Worm (Caenorhabditis elegans) whole organism, late embryonic: ENCODE measurements around the gene ceh-38.
A peak's percentile ranks its signal among the peaks of the same experiment; 100 is the strongest.

Source experiments
- C08G9.2 ChIP-seq: sonication (generic microtip); optimal IDR thresholded peaks from 2 replicates; lab custom pipeline; 2016; ENCODE audit warnings: mild to moderate bottlenecking, missing genetic modification characterization, moderate library complexity, missing compliant biosample characterization
- T23F11.4 ChIP-seq: fragments of 200-800 bp; sonication (Bioruptor generic); optimal IDR thresholded peaks from 2 replicates; lab custom pipeline; 2018; ENCODE audit warnings: mild to moderate bottlenecking, missing genetic modification characterization, missing compliant biosample characterization
- ama-1 ChIP-seq: fragments of 150-350 bp; optimal IDR thresholded peaks from 2 replicates; lab custom pipeline; 2014
- ceh-14 ChIP-seq: sonication (generic microtip); optimal IDR thresholded peaks from 2 replicates; lab custom pipeline; 2016; ENCODE audit warnings: missing genotype, missing genetic modification characterization, missing compliant biosample characterization
- ceh-18 ChIP-seq: sonication (generic microtip); optimal IDR thresholded peaks from 2 replicates; lab custom pipeline; 2016; ENCODE audit warnings: missing genetic modification characterization, missing compliant biosample characterization
- ceh-19 ChIP-seq: fragments of 200-800 bp; sonication (Bioruptor generic); optimal IDR thresholded peaks from 2 replicates; lab custom pipeline; 2018; ENCODE audit warnings: mild to moderate bottlenecking, missing genetic modification characterization, missing compliant biosample characterization
- ceh-22 ChIP-seq: sonication (generic microtip); optimal IDR thresholded peaks from 2 replicates; lab custom pipeline; 2017; ENCODE audit warnings: missing biosample characterization, missing genetic modification characterization
- ceh-24 ChIP-seq: sonication (generic microtip); optimal IDR thresholded peaks from 2 replicates; lab custom pipeline; 2016; ENCODE audit warnings: mild to moderate bottlenecking, missing genetic modification characterization, missing compliant biosample characterization
- ceh-30 ChIP-seq: fragments of 150-350 bp; optimal IDR thresholded peaks from 2 replicates; lab custom pipeline; 2014; ENCODE audit warnings: missing biosample characterization, missing genetic modification characterization
- ceh-31 ChIP-seq: sonication (generic microtip); optimal IDR thresholded peaks from 2 replicates; lab custom pipeline; 2016; ENCODE audit warnings: missing genetic modification characterization, missing compliant biosample characterization
- ceh-34 ChIP-seq: sonication (generic microtip); optimal IDR thresholded peaks from 2 replicates; lab custom pipeline; 2016; ENCODE audit warnings: mild to moderate bottlenecking, missing genetic modification characterization, missing compliant biosample characterization
- ceh-45 ChIP-seq: fragments of 200-800 bp; sonication (Bioruptor generic); IDR thresholded peaks from 2 replicates; pipeline ENCODE4 v1.3.6; 2022; ENCODE audit warnings: missing genetic modification reagents, missing genetic modification characterization, missing compliant biosample characterization
- ceh-6 ChIP-seq: fragments of 200-800 bp; sonication (Bioruptor generic); optimal IDR thresholded peaks from 2 replicates; lab custom pipeline; 2018; ENCODE audit warnings: mild to moderate bottlenecking, missing genetic modification characterization, missing compliant biosample characterization
- dve-1 ChIP-seq: sonication (generic microtip); optimal IDR thresholded peaks from 2 replicates; lab custom pipeline; 2017; ENCODE audit warnings: antibody characterized with exemption, mild to moderate bottlenecking, missing genetic modification characterization, missing compliant biosample characterization
- elt-2 ChIP-seq: sonication (generic microtip); optimal IDR thresholded peaks from 2 replicates; lab custom pipeline; 2016; ENCODE audit warnings: missing genetic modification reagents, missing genetic modification characterization, missing compliant biosample characterization
- elt-4 ChIP-seq: sonication (generic microtip); optimal IDR thresholded peaks from 2 replicates; lab custom pipeline; 2016; ENCODE audit warnings: missing genetic modification characterization, missing compliant biosample characterization
- fax-1 ChIP-seq: sonication (generic microtip); optimal IDR thresholded peaks from 2 replicates; lab custom pipeline; 2016; ENCODE audit warnings: missing genotype, missing genetic modification characterization, missing compliant biosample characterization
- fkh-6 ChIP-seq: sonication (generic microtip); optimal IDR thresholded peaks from 2 replicates; lab custom pipeline; 2016; ENCODE audit warnings: missing genetic modification characterization, missing compliant biosample characterization
- gmeb-2 ChIP-seq: sonication (generic microtip); optimal IDR thresholded peaks from 2 replicates; lab custom pipeline; 2016; ENCODE audit warnings: missing genetic modification characterization, inconsistent platforms, missing compliant biosample characterization
- hlh-13 ChIP-seq: fragments of 200-800 bp; sonication (Bioruptor generic); optimal IDR thresholded peaks from 2 replicates; lab custom pipeline; 2018; ENCODE audit warnings: mild to moderate bottlenecking, missing genetic modification characterization, missing compliant biosample characterization
- hlh-15 ChIP-seq: sonication (generic microtip); optimal IDR thresholded peaks from 2 replicates; lab custom pipeline; 2016; ENCODE audit warnings: missing genetic modification characterization, missing compliant biosample characterization
- hlh-30 ChIP-seq: sonication (generic microtip); optimal IDR thresholded peaks from 2 replicates; lab custom pipeline; 2017; ENCODE audit warnings: antibody characterized with exemption, missing genetic modification characterization, missing compliant biosample characterization; ENCODE audit not compliant: insufficient read depth
- hlh-6 ChIP-seq: sonication (generic microtip); optimal IDR thresholded peaks from 2 replicates; lab custom pipeline; 2016; ENCODE audit warnings: missing genotype, missing genetic modification characterization, missing compliant biosample characterization
- lim-6 ChIP-seq: sonication (generic microtip); optimal IDR thresholded peaks from 2 replicates; lab custom pipeline; 2016; ENCODE audit warnings: missing genetic modification characterization, missing compliant biosample characterization
- madf-2 ChIP-seq: sonication (generic microtip); optimal IDR thresholded peaks from 2 replicates; lab custom pipeline; 2017; ENCODE audit warnings: missing genetic modification characterization, missing compliant biosample characterization
- nfya-1 ChIP-seq: sonication (generic microtip); optimal IDR thresholded peaks from 2 replicates; lab custom pipeline; 2017; ENCODE audit warnings: missing genetic modification characterization, mild to moderate bottlenecking, missing compliant biosample characterization, antibody characterized with exemption, moderate library complexity
- nhr-11 ChIP-seq: fragments of 150-350 bp; optimal IDR thresholded peaks from 2 replicates; lab custom pipeline; 2014; ENCODE audit warnings: missing biosample characterization, missing genetic modification characterization
- nhr-232 ChIP-seq: sonication (generic microtip); optimal IDR thresholded peaks from 2 replicates; lab custom pipeline; 2016; ENCODE audit warnings: missing genetic modification characterization, missing compliant biosample characterization
- npax-4 ChIP-seq: sonication (generic microtip); optimal IDR thresholded peaks from 2 replicates; lab custom pipeline; 2016; ENCODE audit warnings: missing genetic modification characterization, missing compliant biosample characterization
- pax-1 ChIP-seq: fragments of 150-350 bp; optimal IDR thresholded peaks from 2 replicates; lab custom pipeline; 2014; ENCODE audit warnings: missing biosample characterization, missing genetic modification characterization
- pha-2 ChIP-seq: sonication (generic microtip); optimal IDR thresholded peaks from 2 replicates; lab custom pipeline; 2017; ENCODE audit warnings: mild to moderate bottlenecking, missing genetic modification characterization, missing compliant biosample characterization
- pha-4 ChIP-seq: fragments of 150-350 bp; optimal IDR thresholded peaks from 2 replicates; lab custom pipeline; 2018; ENCODE audit warnings: missing biosample characterization, missing genetic modification reagents, missing genetic modification characterization
- pqm-1 ChIP-seq: sonication (generic microtip); optimal IDR thresholded peaks from 2 replicates; lab custom pipeline; 2016; ENCODE audit warnings: missing genetic modification characterization, missing compliant biosample characterization
- ref-2 ChIP-seq: sonication (generic microtip); optimal IDR thresholded peaks from 2 replicates; lab custom pipeline; 2016; ENCODE audit warnings: missing genetic modification characterization, missing compliant biosample characterization
- sox-4 ChIP-seq: sonication (generic microtip); optimal IDR thresholded peaks from 2 replicates; lab custom pipeline; 2017; ENCODE audit warnings: mild to moderate bottlenecking, missing genetic modification characterization, inconsistent platforms, missing compliant biosample characterization
- syd-9 ChIP-seq: sonication (generic microtip); optimal IDR thresholded peaks from 2 replicates; lab custom pipeline; 2016; ENCODE audit warnings: mild to moderate bottlenecking, missing genetic modification characterization, moderate library complexity, missing compliant biosample characterization
- tbx-2 ChIP-seq: sonication (generic microtip); optimal IDR thresholded peaks from 2 replicates; lab custom pipeline; 2016; ENCODE audit warnings: missing genetic modification characterization, missing compliant biosample characterization
- tbx-7 ChIP-seq: sonication (generic microtip); optimal IDR thresholded peaks from 2 replicates; lab custom pipeline; 2016; ENCODE audit warnings: missing genotype, missing genetic modification characterization, missing compliant biosample characterization
- unc-3 ChIP-seq, 2 experiments: fragments of 200-800 bp in 1 of 2; sonication (Bioruptor generic) in 1 of 2; sonication (generic microtip) in 1 of 2; conservative IDR thresholded peaks in 1 of 2; optimal IDR thresholded peaks in 1 of 2; 2 replicates each; pipeline versions ENCODE4 v1.3.6 to Lab custom; 2016 to 2022; ENCODE audit warnings: missing compliant biosample characterization in 2 of 2, missing genetic modification characterization in 2 of 2, missing genetic modification reagents in 1 of 2
- unc-42 ChIP-seq: sonication (generic microtip); optimal IDR thresholded peaks from 2 replicates; lab custom pipeline; 2016; ENCODE audit warnings: missing genotype, missing genetic modification characterization, missing compliant biosample characterization
- ztf-16 ChIP-seq: sonication (generic microtip); optimal IDR thresholded peaks from 2 replicates; lab custom pipeline; 2017; ENCODE audit warnings: missing genetic modification characterization, missing compliant biosample characterization

ceh-38 gene

DNA sequence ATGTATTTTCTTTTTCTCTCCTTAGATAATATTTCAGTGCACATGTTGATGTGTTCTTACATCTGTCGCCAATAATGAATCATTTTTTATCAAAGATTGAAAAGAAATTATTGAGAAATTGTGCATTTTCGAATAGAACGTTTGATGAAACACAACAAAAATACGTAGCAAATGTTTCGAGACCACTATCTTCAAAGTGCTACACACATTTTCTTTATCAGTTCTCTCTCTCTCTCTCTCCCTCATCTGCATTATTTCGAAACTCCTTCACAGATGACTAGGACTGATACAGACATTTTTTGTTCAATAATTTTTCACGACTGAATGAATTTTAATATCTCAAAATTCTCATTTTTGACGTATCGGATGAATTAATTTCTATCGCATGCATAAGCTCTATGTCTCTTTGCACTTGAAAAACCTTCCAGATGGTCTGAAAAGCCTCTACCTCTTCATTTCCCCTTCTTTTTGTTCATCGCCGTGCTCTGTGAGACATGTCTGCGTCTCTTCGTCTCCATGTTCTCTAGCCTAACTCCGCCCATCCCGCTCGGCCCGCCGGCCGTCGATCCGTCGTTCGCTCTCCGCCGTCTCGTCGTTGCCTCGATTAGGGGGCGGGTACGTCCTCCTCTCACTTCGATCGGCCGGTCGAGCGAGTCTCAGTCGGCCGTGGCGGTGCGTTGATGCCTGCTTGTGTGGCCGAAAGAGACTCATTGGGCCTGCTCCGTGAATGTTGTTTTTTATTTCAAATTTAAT, 7.9 kb upstream of the ceh-38 start (continued):
- TF ChIP-seq ceh-22 (tag; lab: Kevin White, UChicago) = no peak
- TF ChIP-seq nhr-11 = no peak
- no peak for TF ChIP-seq elt-4
- no peak for TF ChIP-seq ceh-30 (tag; lab: Kevin White, UChicago)
- peak; percentile 72 for TF ChIP-seq ref-2
- no peak for TF ChIP-seq ceh-6 (GFP tag; lab: Kevin White, UChicago)
- TF ChIP-seq ceh-31 (tag; lab: Kevin White, UChicago) = peak; percentile 66
- TF ChIP-seq tbx-7 (tag; lab: Kevin White, UChicago) = no peak
- peak; percentile 52 for TF ChIP-seq syd-9 (tag; lab: Kevin White, UChicago)
- TF ChIP-seq fkh-6 (tag; lab: Kevin White, UChicago) = peak; percentile 42
- peak; percentile 53 for TF ChIP-seq nfya-1 (tag; lab: Kevin White, UChicago)
- no peak for TF ChIP-seq ama-1 (lab: Kevin White, UChicago)
- no peak for TF ChIP-seq fax-1 (tag; lab: Kevin White, UChicago)
- no peak for TF ChIP-seq T23F11.4 (GFP tag; lab: Kevin White, UChicago)
- TF ChIP-seq unc-42 (tag; lab: Kevin White, UChicago) = peak; percentile 53
- no peak for TF ChIP-seq lim-6 (tag; lab: Kevin White, UChicago)
- peak; percentile 38 for TF ChIP-seq sox-4
- peak; percentile 64 for TF ChIP-seq pax-1 (tag; lab: Kevin White, UChicago)
- TF ChIP-seq ceh-19 (GFP tag; lab: Kevin White, UChicago) = peak; percentile 37

DNA sequence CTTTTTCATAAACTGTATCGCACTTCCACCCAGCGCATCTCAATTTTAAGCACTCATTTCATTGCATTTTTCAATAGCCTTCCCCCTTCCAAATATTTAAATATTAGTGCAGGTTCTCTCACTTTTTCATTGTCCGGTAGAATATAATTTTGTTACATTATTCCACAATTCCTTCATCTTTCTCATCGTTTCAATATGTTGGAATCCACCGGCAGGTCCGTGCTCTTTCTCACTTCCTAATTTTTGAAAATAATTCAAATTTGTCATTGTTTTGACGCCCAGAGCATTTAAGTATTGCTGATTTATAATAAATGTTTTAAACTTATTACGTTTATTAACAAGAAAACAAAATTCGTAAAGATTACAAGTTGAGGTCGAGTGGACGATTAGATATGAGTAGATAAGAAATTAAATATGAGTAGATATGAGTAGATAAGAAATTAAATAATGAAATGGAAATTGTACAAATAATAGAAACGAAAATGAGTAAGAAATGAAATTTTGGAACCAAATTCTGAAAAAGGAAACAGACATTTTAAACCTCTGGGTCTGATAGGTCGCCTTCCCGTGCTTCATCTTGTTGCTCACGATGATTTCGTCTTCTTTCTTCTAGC, 3.9 kb downstream of the ceh-38 start:
- TF ChIP-seq elt-2 (peak; percentile 55), hlh-30 (no peak)

DNA sequence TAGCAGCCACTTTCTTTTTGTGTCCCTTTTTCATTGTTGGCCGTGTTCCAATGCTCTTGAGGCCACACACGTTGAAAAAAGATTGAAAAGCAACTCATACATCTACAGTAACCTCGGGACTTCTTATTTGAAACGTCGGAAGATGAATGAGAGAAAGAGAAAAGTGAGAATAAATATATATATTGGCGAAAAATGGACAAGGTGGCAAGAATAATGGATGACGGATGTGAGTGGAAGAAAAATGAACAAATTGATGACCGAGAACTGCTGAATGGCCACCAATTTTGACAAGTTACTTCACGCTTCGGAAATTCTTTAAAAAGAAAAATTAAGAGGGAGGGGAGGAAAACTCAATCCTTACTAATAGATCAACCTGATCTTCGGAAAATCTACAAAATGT, 6.8 kb downstream of the ceh-38 start:
- TF ChIP-seq dve-1 (tag; lab: Kevin White, UChicago) (no peak), C08G9.2 (tag; lab: Kevin White, UChicago) (no peak), pqm-1 (no peak), unc-3 (GFP tag; conservative IDR thresholded peaks at IDR 0.05; lab: Robert Waterston, UW) (no peak), unc-3 (tag; optimal IDR thresholded peaks at IDR 0.05; lab: Kevin White, UChicago) (no peak), ceh-31 (tag; lab: Kevin White, UChicago) (no peak), fax-1 (tag; lab: Kevin White, UChicago) (no peak), elt-4 (no peak)

DNA sequence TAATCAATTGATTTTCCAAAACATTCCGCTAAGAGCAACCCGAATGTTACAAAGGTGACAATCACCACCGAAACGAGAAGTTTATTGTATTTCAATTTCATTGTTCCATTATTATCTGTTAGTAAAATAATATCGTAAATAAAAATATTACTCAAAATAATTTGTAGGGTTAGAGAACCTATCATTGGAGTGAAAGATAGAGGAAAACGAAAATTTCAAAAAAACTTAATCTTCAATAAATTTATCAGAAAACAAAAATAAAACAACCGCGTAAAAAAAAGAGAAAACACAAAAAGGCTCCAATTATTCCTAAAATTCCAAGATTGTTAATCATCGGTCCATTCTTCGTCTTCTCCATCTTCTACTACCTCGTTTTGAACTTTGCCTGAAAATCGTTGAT, 14.2 kb downstream of the ceh-38 start, which contains the start of gene tra-2:
Gene tra-2 (minus strand): TSS at position 101 of the 400 bp plus-strand sequence.
- no peak for TF ChIP-seq hlh-13 (GFP tag; lab: Kevin White, UChicago)
- no peak for TF ChIP-seq elt-2
- TF ChIP-seq ceh-34 (tag; lab: Kevin White, UChicago) = no peak
- no peak for TF ChIP-seq elt-4
- no peak for TF ChIP-seq madf-2 (tag; lab: Kevin White, UChicago)
- no peak for TF ChIP-seq ref-2

- TF ChIP-seq ceh-45 (GFP tag; lab: Robert Waterston, UW) = no peak
- TF ChIP-seq nfya-1 (tag; lab: Kevin White, UChicago) = peak; percentile 2
These were observed 16.3 kb downstream of the ceh-38 start, which contains the start of gene eif-2Bgamma for ce11 chrII:6967618-6968017. eif-2Bgamma (minus strand) TSS chrII:6967648.

ce11 chrII:6968191-6968675, 16.9 kb downstream of the ceh-38 start:
- peak; percentile 0 for TF ChIP-seq pha-2 (tag; lab: Kevin White, UChicago)
- TF ChIP-seq ceh-6 (GFP tag; lab: Kevin White, UChicago) = no peak
- TF ChIP-seq tbx-2 = peak; percentile 55
- TF ChIP-seq ceh-14 (tag; lab: Kevin White, UChicago) = no peak
- TF ChIP-seq ceh-18 (tag; lab: Kevin White, UChicago) = peak; percentile 7
- no peak for TF ChIP-seq gmeb-2
- TF ChIP-seq ceh-24 (tag; lab: Kevin White, UChicago) = no peak
- TF ChIP-seq hlh-6 = peak; percentile 35
- TF ChIP-seq nfya-1 (tag; lab: Kevin White, UChicago) = peak; percentile 37
- TF ChIP-seq hlh-15 = no peak
- TF ChIP-seq pha-4 = no peak
- no peak for TF ChIP-seq ztf-16
- no peak for TF ChIP-seq nhr-232
- TF ChIP-seq ceh-30 (tag; lab: Kevin White, UChicago) = no peak
- no peak for TF ChIP-seq pax-1 (tag; lab: Kevin White, UChicago)
- TF ChIP-seq npax-4 (tag; lab: Kevin White, UChicago) = no peak
- TF ChIP-seq elt-2 = peak; percentile 33
